Worm (Caenorhabditis elegans): ENCODE measurements around the gene alfa-1.
A peak's percentile ranks its signal among the peaks of the same experiment; 100 is the strongest.

alfa-1 gene

DNA sequence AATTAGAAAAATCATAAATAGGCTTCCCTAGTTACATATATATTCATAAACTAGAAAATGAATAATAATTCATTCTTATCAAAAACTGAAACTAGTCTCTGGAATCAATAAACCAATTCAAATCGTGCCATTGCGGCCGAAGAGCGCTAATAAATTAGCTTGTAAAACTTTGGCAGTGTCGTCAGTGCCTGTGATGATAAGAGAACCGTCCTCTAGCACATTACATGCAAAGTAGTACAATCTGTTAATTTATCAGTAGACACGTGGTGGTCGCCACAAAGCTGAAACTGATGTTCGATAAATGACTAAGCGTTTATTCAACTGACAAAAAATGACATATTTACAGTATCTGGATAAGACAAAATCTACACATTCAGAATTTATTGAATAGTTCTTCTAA, 33.3 kb upstream of the alfa-1 start (continued):
- TF ChIP-seq duxl-1 (tag; optimal IDR thresholded peaks at IDR 0.05; ENCODE audit: poor library complexity) = no peak
- TF ChIP-seq zfp-2 (tag; optimal IDR thresholded peaks at IDR 0.05) = no peak
- no peak for TF ChIP-seq unc-130 (GFP tag; optimal IDR thresholded peaks at IDR 0.05)
- TF ChIP-seq dmd-6 (GFP tag; IDR thresholded peaks at IDR 0.05) = peak; percentile 92
- peak; percentile 84 for TF ChIP-seq lin-1 (GFP tag; IDR thresholded peaks at IDR 0.05)
- no peak for TF ChIP-seq dmd-8 (GFP tag; IDR thresholded peaks at IDR 0.05)
- peak; percentile 60 for TF ChIP-seq nhr-28 (tag; optimal IDR thresholded peaks at IDR 0.05)
- peak; percentile 88 for TF ChIP-seq mxl-3 (GFP tag; optimal IDR thresholded peaks at IDR 0.05)
- TF ChIP-seq dve-1 (tag; optimal IDR thresholded peaks at IDR 0.05; ENCODE audit: insufficient read depth) = peak; percentile 76
- TF ChIP-seq nhr-42 (GFP tag; IDR thresholded peaks at IDR 0.05) = no peak
- TF ChIP-seq ZK546.5 (tag; optimal IDR thresholded peaks at IDR 0.05) = no peak
- no peak for TF ChIP-seq lim-7 (GFP tag; IDR thresholded peaks at IDR 0.05)
- no peak for TF ChIP-seq snpc-1.2 (GFP tag; IDR thresholded peaks at IDR 0.05)
- no peak for TF ChIP-seq ces-1 (GFP tag; optimal IDR thresholded peaks at IDR 0.05)
- TF ChIP-seq fos-1 (tag; optimal IDR thresholded peaks at IDR 0.05) = no peak
- no peak for TF ChIP-seq Y5F2A.4 (GFP tag; optimal IDR thresholded peaks at IDR 0.05)
- TF ChIP-seq daf-19 (GFP tag; conservative IDR thresholded peaks at IDR 0.05) = no peak
- peak; percentile 98 for TF ChIP-seq php-3 (GFP tag; IDR thresholded peaks at IDR 0.05)
- TF ChIP-seq ceh-82 (tag; optimal IDR thresholded peaks at IDR 0.05) = no peak
- TF ChIP-seq hlh-30 (tag; optimal IDR thresholded peaks at IDR 0.05; ENCODE audit: insufficient read depth) = peak; percentile 17
- no peak for TF ChIP-seq spr-3 (GFP tag; optimal IDR thresholded peaks at IDR 0.05)
- TF ChIP-seq nhr-111 (GFP tag; optimal IDR thresholded peaks at IDR 0.05) = no peak
- peak; percentile 82 for TF ChIP-seq ceh-20 (GFP tag; IDR thresholded peaks at IDR 0.05)
- no peak for TF ChIP-seq nhr-76 (tag; optimal IDR thresholded peaks at IDR 0.05)
- no peak for TF ChIP-seq rbr-2 (tag; optimal IDR thresholded peaks at IDR 0.05)
- TF ChIP-seq ceh-28 (tag; optimal IDR thresholded peaks at IDR 0.05) = no peak
- no peak for TF ChIP-seq zfp-3 (GFP tag; conservative IDR thresholded peaks at IDR 0.05)
- peak; percentile 24 for TF ChIP-seq nhr-102 (tag; optimal IDR thresholded peaks at IDR 0.05)
- TF ChIP-seq attf-4 (tag; optimal IDR thresholded peaks at IDR 0.05) = no peak
- no peak for TF ChIP-seq lin-13 (GFP tag; optimal IDR thresholded peaks at IDR 0.05)
- no peak for TF ChIP-seq zip-11 (GFP tag; IDR thresholded peaks at IDR 0.05)
- no peak for TF ChIP-seq F49E8.2 (tag; optimal IDR thresholded peaks at IDR 0.05; ENCODE audit: borderline replicate concordance)
- TF ChIP-seq skn-1 (tag; optimal IDR thresholded peaks at IDR 0.05) = no peak
- TF ChIP-seq T20F7.1 (GFP tag; optimal IDR thresholded peaks at IDR 0.05) = peak; percentile 20
- TF ChIP-seq F37D6.2 (tag; optimal IDR thresholded peaks at IDR 0.05) = no peak
- TF ChIP-seq pqm-1 (tag; optimal IDR thresholded peaks at IDR 0.05) = peak; percentile 95
- TF ChIP-seq egl-27 (tag; optimal IDR thresholded peaks at IDR 0.05) = no peak
- TF ChIP-seq T26A8.4 (GFP tag; IDR thresholded peaks at IDR 0.05) = no peak
- TF ChIP-seq set-16 (GFP tag; IDR thresholded peaks at IDR 0.05) = no peak
- no peak for TF ChIP-seq daf-12 (tag; optimal IDR thresholded peaks at IDR 0.05)
- no peak for TF ChIP-seq nhr-41 (GFP tag; IDR thresholded peaks at IDR 0.05)
- peak in 1 of 2 experiments; percentile 11 for TF ChIP-seq lsy-2 (tag; optimal IDR thresholded peaks at IDR 0.05)
- peak; percentile 21 for TF ChIP-seq nhr-77 (tag; optimal IDR thresholded peaks at IDR 0.05)
- TF ChIP-seq hlh-11 (tag; optimal IDR thresholded peaks at IDR 0.05) = peak; percentile 82
- TF ChIP-seq F10B5.3 (tag; optimal IDR thresholded peaks at IDR 0.05) = no peak
- TF ChIP-seq mdl-1 (tag; optimal IDR thresholded peaks at IDR 0.05) = peak in 1 of 2 experiments; percentile 61
- TF ChIP-seq aha-1 (tag) = no peak
- no peak for TF ChIP-seq egl-43 (GFP tag; IDR thresholded peaks at IDR 0.05)
- TF ChIP-seq lin-38 (GFP tag; IDR thresholded peaks at IDR 0.05) = no peak
- TF ChIP-seq Y105C5A.15 (GFP tag; IDR thresholded peaks at IDR 0.05) = no peak
- no peak for TF ChIP-seq gei-8 (GFP tag; optimal IDR thresholded peaks at IDR 0.05)
- peak; percentile 76 for TF ChIP-seq tra-1 (GFP tag; IDR thresholded peaks at IDR 0.05)

Measured in whole organism, L4 larva.